Fruit fly (Drosophila melanogaster): ENCODE results near the gene CG17328.

Gene CG17328

dm6 chr2L:16285692-16286359, 13.9 kb upstream of the CG17328 start (continued):
- no peak for TF ChIP-seq tgo (GFP tag; IDR thresholded peaks at IDR 0.05)
- TF ChIP-seq salm (tag; optimal IDR thresholded peaks at IDR 0.05): peak; percentile 82
- peak; percentile 73 for TF ChIP-seq CG13123 (GFP tag; optimal IDR thresholded peaks at IDR 0.05)
- TF ChIP-seq ash1 (GFP tag; optimal IDR thresholded peaks at IDR 0.05): peak; percentile 21
- TF ChIP-seq Oaz (GFP tag; IDR thresholded peaks at IDR 0.05): no peak
- peak; percentile 94 for TF ChIP-seq CG17359 (tag; optimal IDR thresholded peaks at IDR 0.05)
- TF ChIP-seq tna (GFP tag; IDR thresholded peaks at IDR 0.05; ENCODE audit: partially characterized antibody): no peak
- no peak for TF ChIP-seq CG34376 (GFP tag; optimal IDR thresholded peaks at IDR 0.05)
- peak; percentile 48 for TF ChIP-seq CG5180 (GFP tag; optimal IDR thresholded peaks at IDR 0.05)
- peak; percentile 69 for TF ChIP-seq Sox100B (GFP tag; optimal IDR thresholded peaks at IDR 0.05)
- peak; percentile 57 for TF ChIP-seq eyg (GFP tag; optimal IDR thresholded peaks at IDR 0.05)
- peak; percentile 77 for TF ChIP-seq CG9727 (GFP tag; optimal IDR thresholded peaks at IDR 0.05)
- TF ChIP-seq Vsx1 (GFP tag; optimal IDR thresholded peaks at IDR 0.05): peak; percentile 58
- peak; percentile 88 for TF ChIP-seq CG11504 (tag; optimal IDR thresholded peaks at IDR 0.05)
- TF ChIP-seq caup (GFP tag; optimal IDR thresholded peaks at IDR 0.05; ENCODE audit: severe bottlenecking): peak; percentile 82
- TF ChIP-seq sug (tag; optimal IDR thresholded peaks at IDR 0.05): peak; percentile 56
- peak; percentile 87 for TF ChIP-seq her (GFP tag; optimal IDR thresholded peaks at IDR 0.05)
- no peak for TF ChIP-seq CG34224 (GFP tag; IDR thresholded peaks at IDR 0.05; ENCODE audit: partially characterized antibody)
- TF ChIP-seq Nf-YC (tag; optimal IDR thresholded peaks at IDR 0.05): no peak
- TF ChIP-seq CG4707 (GFP tag; optimal IDR thresholded peaks at IDR 0.05): peak; percentile 71
- TF ChIP-seq CG9797 (GFP tag; optimal IDR thresholded peaks at IDR 0.05): no peak
- no peak for TF ChIP-seq hth (optimal IDR thresholded peaks at IDR 0.05)
- TF ChIP-seq shn (GFP tag; optimal IDR thresholded peaks at IDR 0.05): peak; percentile 82
- no peak for TF ChIP-seq amos (GFP tag; IDR thresholded peaks at IDR 0.05; ENCODE audit: partially characterized antibody)
- TF ChIP-seq Camta (GFP tag; optimal IDR thresholded peaks at IDR 0.05): peak; percentile 81
- TF ChIP-seq exex (tag; optimal IDR thresholded peaks at IDR 0.05): peak; percentile 39
- no peak for TF ChIP-seq inv (GFP tag; IDR thresholded peaks at IDR 0.05; ENCODE audit: partially characterized antibody)
- TF ChIP-seq sens-2 (GFP tag; IDR thresholded peaks at IDR 0.05): no peak
- no peak for TF ChIP-seq CG6791 (GFP tag; IDR thresholded peaks at IDR 0.05; ENCODE audit: partially characterized antibody)
- TF ChIP-seq Sin3A (optimal IDR thresholded peaks at IDR 0.05): no peak
- no peak for TF ChIP-seq al (GFP tag; IDR thresholded peaks at IDR 0.05)
- no peak for TF ChIP-seq chinmo (GFP tag; IDR thresholded peaks at IDR 0.05; ENCODE audit: partially characterized antibody)
- TF ChIP-seq lbe (GFP tag; optimal IDR thresholded peaks at IDR 0.05): peak; percentile 78
- TF ChIP-seq Aef1 (GFP tag; IDR thresholded peaks at IDR 0.05): no peak
- TF ChIP-seq Asciz (GFP tag; optimal IDR thresholded peaks at IDR 0.05): peak; percentile 87
- peak; percentile 79 for TF ChIP-seq vfl (GFP tag; optimal IDR thresholded peaks at IDR 0.05)
- TF ChIP-seq chn (GFP tag; optimal IDR thresholded peaks at IDR 0.05): peak; percentile 89
- no peak for TF ChIP-seq bbx (GFP tag; IDR thresholded peaks at IDR 0.05; ENCODE audit: partially characterized antibody)
- peak; percentile 93 for TF ChIP-seq CG2712 (tag; optimal IDR thresholded peaks at IDR 0.05)
- TF ChIP-seq CG33557 (GFP tag; optimal IDR thresholded peaks at IDR 0.05): peak; percentile 50
- TF ChIP-seq insv (GFP tag; optimal IDR thresholded peaks at IDR 0.05): no peak
- TF ChIP-seq CG30403 (GFP tag; optimal IDR thresholded peaks at IDR 0.05): peak; percentile 82
- peak; percentile 83 for TF ChIP-seq CG4424 (GFP tag; optimal IDR thresholded peaks at IDR 0.05)
- TF ChIP-seq Ets97D (GFP tag; optimal IDR thresholded peaks at IDR 0.05): peak; percentile 41
- TF ChIP-seq Dip3 (GFP tag; optimal IDR thresholded peaks at IDR 0.05): peak; percentile 86
- peak; percentile 84 for TF ChIP-seq Meics (GFP tag; optimal IDR thresholded peaks at IDR 0.05)
- no peak for TF ChIP-seq CG9932 (GFP tag; IDR thresholded peaks at IDR 0.05)
- peak; percentile 79 for TF ChIP-seq Mes4 (GFP tag; optimal IDR thresholded peaks at IDR 0.05)
- TF ChIP-seq CG17186 (GFP tag; optimal IDR thresholded peaks at IDR 0.05): peak; percentile 47

All from whole organism, embryonic.